Worm (Caenorhabditis elegans) whole organism, L2 larva: ENCODE results near the gene klp-7.

Experiments
- ama-1 ChIP-seq: fragments of 150-350 bp; optimal IDR thresholded peaks from 2 replicates; lab custom pipeline; 2018; ENCODE audit warnings: inconsistent platforms
- blmp-1 ChIP-seq: sonication (generic microtip); optimal IDR thresholded peaks from 2 replicates; lab custom pipeline; 2017; ENCODE audit warnings: missing genetic modification characterization, mild to moderate bottlenecking, missing compliant biosample characterization, antibody characterized with exemption, moderate library complexity; ENCODE audit not compliant: insufficient read depth
- lin-11 ChIP-seq: fragments of 150-350 bp; sonication (generic microtip); optimal IDR thresholded peaks from 2 replicates; lab custom pipeline; 2014; ENCODE audit warnings: missing biosample characterization, missing genetic modification characterization, inconsistent platforms, mixed read lengths
- nhr-237 ChIP-seq: fragments of 150-350 bp; optimal IDR thresholded peaks from 2 replicates; lab custom pipeline; 2014; ENCODE audit warnings: missing biosample characterization, missing genetic modification characterization
- nhr-25 ChIP-seq: fragments of 150-350 bp; sonication (generic microtip); optimal IDR thresholded peaks from 3 replicates; lab custom pipeline; 2014; ENCODE audit warnings: missing biosample characterization, missing genetic modification characterization
- unc-62 ChIP-seq: fragments of 150-350 bp; optimal IDR thresholded peaks from 2 replicates; lab custom pipeline; 2014; ENCODE audit warnings: missing biosample characterization, missing genetic modification reagents, missing genetic modification characterization
- zag-1 ChIP-seq: fragments of 150-350 bp; optimal IDR thresholded peaks from 2 replicates; lab custom pipeline; 2014; ENCODE audit warnings: missing biosample characterization, missing genetic modification characterization
- ztf-11 ChIP-seq: sonication (generic microtip); optimal IDR thresholded peaks from 2 replicates; lab custom pipeline; 2017; ENCODE audit warnings: missing biosample characterization, missing genetic modification characterization

- no peak for TF ChIP-seq unc-62
- TF ChIP-seq lin-11 = no peak
- no peak for TF ChIP-seq ama-1 (lab: Kevin White, UChicago)
- TF ChIP-seq nhr-237 (tag; lab: Kevin White, UChicago) = no peak
- no peak for TF ChIP-seq zag-1
- TF ChIP-seq ztf-11 (tag; lab: Kevin White, UChicago) = no peak
- TF ChIP-seq blmp-1 (tag; lab: Kevin White, UChicago) = no peak
- no peak for TF ChIP-seq nhr-25 (tag; lab: Kevin White, UChicago)
Observed at ce11 chrIII:10819778-10820177, 14.1 kb downstream of the klp-7 start.
